Fruit fly (Drosophila melanogaster): Measurements from ENCODE around the gene CG43329.

Gene CG43329

DNA sequence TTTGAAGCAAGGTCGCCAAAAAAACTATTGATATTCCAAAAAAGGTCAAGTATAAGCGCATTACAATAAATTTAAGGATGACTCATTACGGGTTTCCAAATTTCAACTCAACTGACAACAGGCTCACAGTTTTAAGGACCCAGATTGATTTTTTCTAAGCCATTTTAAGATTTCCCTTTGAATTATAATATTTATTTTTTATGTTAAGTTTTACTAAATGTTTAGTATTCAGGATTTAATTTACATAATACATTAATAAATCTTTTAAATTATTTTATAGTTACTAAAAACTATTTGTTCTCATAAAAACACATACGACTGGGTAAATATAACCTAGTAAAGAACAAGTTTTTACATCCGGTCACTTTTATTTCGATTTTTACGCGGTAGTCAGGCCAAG is at the start of gene CG43329:
Gene CG43329 (minus strand): TSS at position 101 of the 400 bp plus-strand sequence.
- TF ChIP-seq CG7101 (tag; optimal IDR thresholded peaks at IDR 0.05): no peak
- no peak for TF ChIP-seq kay (GFP tag; ENCODE audit: borderline replicate concordance)
- no peak for TF ChIP-seq CG33017 (tag; optimal IDR thresholded peaks at IDR 0.05)
- TF ChIP-seq pad (GFP tag; optimal IDR thresholded peaks at IDR 0.05): no peak
- TF ChIP-seq CG14711 (tag; optimal IDR thresholded peaks at IDR 0.05): no peak
- TF ChIP-seq ovo (GFP tag; optimal IDR thresholded peaks at IDR 0.05): no peak
- TF ChIP-seq Crg-1 (GFP tag; optimal IDR thresholded peaks at IDR 0.05): no peak
- no peak for TF ChIP-seq CG5204 (GFP tag; optimal IDR thresholded peaks at IDR 0.05)
- no peak for TF ChIP-seq CG7045 (GFP tag; optimal IDR thresholded peaks at IDR 0.05)
- TF ChIP-seq bab1 (GFP tag; optimal IDR thresholded peaks at IDR 0.05): no peak
- no peak for TF ChIP-seq toe (GFP tag; optimal IDR thresholded peaks at IDR 0.05)
- TF ChIP-seq cic (GFP tag; optimal IDR thresholded peaks at IDR 0.05): no peak
- no peak for TF ChIP-seq tj (GFP tag; optimal IDR thresholded peaks at IDR 0.05)
- no peak for TF ChIP-seq CG12768 (GFP tag; optimal IDR thresholded peaks at IDR 0.05)
- no peak for TF ChIP-seq CG1620 (GFP tag; optimal IDR thresholded peaks at IDR 0.05)
- no peak for TF ChIP-seq CG11617 (GFP tag; optimal IDR thresholded peaks at IDR 0.05)
- no peak for TF ChIP-seq Mnt (GFP tag; optimal IDR thresholded peaks at IDR 0.05)
- TF ChIP-seq Clk (GFP tag; optimal IDR thresholded peaks at IDR 0.05): no peak
- TF ChIP-seq Hr96 (GFP tag; optimal IDR thresholded peaks at IDR 0.05): no peak
- TF ChIP-seq cnc (optimal IDR thresholded peaks at IDR 0.05): no peak

DNA sequence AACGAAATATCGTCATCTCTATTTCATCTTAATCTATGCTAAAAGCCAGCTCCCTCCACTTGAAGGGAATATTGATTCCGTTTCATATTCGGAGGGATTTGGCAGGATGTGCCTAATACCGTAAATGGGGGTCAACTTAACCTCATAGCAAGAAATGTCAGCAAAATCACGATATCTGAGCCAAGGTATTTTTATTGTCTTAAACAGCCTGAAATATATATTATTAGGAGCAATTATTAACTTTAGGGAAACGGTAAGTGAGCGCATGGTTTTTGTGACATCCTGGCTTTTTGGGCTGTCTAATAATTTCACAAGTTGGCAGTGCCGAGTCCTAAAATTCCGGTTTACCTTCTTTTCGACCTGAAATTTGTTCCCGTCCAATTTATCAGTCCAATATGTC is 44.9 kb upstream of the CG43329 start, which contains the start of gene Trxr2:
Gene Trxr2 (plus strand): TSS at position 301 of the 400 bp plus-strand sequence.
- TF ChIP-seq CG1620 (GFP tag; optimal IDR thresholded peaks at IDR 0.05): no peak

DNA sequence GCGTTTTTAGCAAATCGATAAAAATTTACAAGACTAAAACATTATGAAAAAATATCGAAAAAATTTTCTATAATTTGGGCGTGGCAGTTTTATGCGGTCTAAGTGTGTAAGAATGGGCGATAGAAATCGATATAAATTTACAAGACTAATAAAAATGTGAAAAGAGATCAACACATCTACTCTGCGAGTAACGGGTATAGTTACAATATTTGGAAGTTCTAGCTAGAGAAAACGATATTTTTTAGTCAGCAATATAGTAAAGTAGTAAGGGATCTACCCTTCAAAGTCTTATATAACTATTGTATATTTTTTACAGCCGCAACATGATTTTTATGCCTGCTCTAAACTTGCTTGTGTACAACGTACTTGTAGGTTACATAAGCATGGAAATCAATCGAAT is 43.1 kb upstream of the CG43329 start, which contains the start of gene CG11404:
Gene CG11404 (plus strand): TSS at position 301 of the 400 bp plus-strand sequence.
- TF ChIP-seq tj (GFP tag; optimal IDR thresholded peaks at IDR 0.05) (no peak), cnc (optimal IDR thresholded peaks at IDR 0.05) (no peak), Hr96 (GFP tag; optimal IDR thresholded peaks at IDR 0.05) (no peak), Crg-1 (GFP tag; optimal IDR thresholded peaks at IDR 0.05) (no peak), ovo (GFP tag; optimal IDR thresholded peaks at IDR 0.05) (no peak), CG5204 (GFP tag; optimal IDR thresholded peaks at IDR 0.05) (no peak), CG12768 (GFP tag; optimal IDR thresholded peaks at IDR 0.05) (no peak), CG14711 (tag; optimal IDR thresholded peaks at IDR 0.05) (no peak), pad (GFP tag; optimal IDR thresholded peaks at IDR 0.05) (no peak), CG7045 (GFP tag; optimal IDR thresholded peaks at IDR 0.05) (no peak), CG1620 (GFP tag; optimal IDR thresholded peaks at IDR 0.05) (no peak), bab1 (GFP tag; optimal IDR thresholded peaks at IDR 0.05) (no peak), Clk (GFP tag; optimal IDR thresholded peaks at IDR 0.05) (no peak), CG7101 (tag; optimal IDR thresholded peaks at IDR 0.05) (no peak), CG11617 (GFP tag; optimal IDR thresholded peaks at IDR 0.05) (no peak)

DNA sequence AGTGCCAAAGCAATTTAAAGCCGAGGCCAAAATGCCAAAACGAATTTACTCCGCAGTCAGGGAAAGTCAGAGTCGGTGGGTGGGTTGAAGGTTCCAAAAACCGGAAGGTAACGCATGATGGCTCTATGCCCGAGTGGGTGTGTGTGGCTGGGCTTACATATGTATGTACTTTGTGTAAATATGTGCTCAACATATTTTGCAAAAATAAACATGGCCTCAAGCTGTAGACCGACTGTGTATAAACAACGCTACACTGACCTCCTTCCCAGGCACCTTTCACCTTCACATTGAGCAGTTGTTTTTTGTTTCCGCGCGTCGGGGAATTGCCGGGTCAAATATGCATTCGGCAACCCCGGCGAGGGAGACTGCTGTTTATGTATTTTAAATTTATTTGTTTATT is 15.0 kb upstream of the CG43329 start:
- no peak for TF ChIP-seq CG5204 (GFP tag; optimal IDR thresholded peaks at IDR 0.05)
- no peak for TF ChIP-seq CG11617 (GFP tag; optimal IDR thresholded peaks at IDR 0.05)
- no peak for TF ChIP-seq CG14711 (tag; optimal IDR thresholded peaks at IDR 0.05)
- TF ChIP-seq cic (GFP tag; optimal IDR thresholded peaks at IDR 0.05): no peak
- TF ChIP-seq Clk (GFP tag; optimal IDR thresholded peaks at IDR 0.05): no peak
- no peak for TF ChIP-seq Mnt (GFP tag; optimal IDR thresholded peaks at IDR 0.05)
- TF ChIP-seq kay (GFP tag; ENCODE audit: borderline replicate concordance): no peak
- TF ChIP-seq CG7045 (GFP tag; optimal IDR thresholded peaks at IDR 0.05): no peak
- TF ChIP-seq CG1620 (GFP tag; optimal IDR thresholded peaks at IDR 0.05): no peak
- no peak for TF ChIP-seq tj (GFP tag; optimal IDR thresholded peaks at IDR 0.05)
- no peak for TF ChIP-seq pad (GFP tag; optimal IDR thresholded peaks at IDR 0.05)
- no peak for TF ChIP-seq ovo (GFP tag; optimal IDR thresholded peaks at IDR 0.05)
- no peak for TF ChIP-seq cnc (optimal IDR thresholded peaks at IDR 0.05)
- TF ChIP-seq bab1 (GFP tag; optimal IDR thresholded peaks at IDR 0.05): no peak
- no peak for TF ChIP-seq Crg-1 (GFP tag; optimal IDR thresholded peaks at IDR 0.05)
- no peak for TF ChIP-seq CG7101 (tag; optimal IDR thresholded peaks at IDR 0.05)
- TF ChIP-seq Hr96 (GFP tag; optimal IDR thresholded peaks at IDR 0.05): no peak

DNA sequence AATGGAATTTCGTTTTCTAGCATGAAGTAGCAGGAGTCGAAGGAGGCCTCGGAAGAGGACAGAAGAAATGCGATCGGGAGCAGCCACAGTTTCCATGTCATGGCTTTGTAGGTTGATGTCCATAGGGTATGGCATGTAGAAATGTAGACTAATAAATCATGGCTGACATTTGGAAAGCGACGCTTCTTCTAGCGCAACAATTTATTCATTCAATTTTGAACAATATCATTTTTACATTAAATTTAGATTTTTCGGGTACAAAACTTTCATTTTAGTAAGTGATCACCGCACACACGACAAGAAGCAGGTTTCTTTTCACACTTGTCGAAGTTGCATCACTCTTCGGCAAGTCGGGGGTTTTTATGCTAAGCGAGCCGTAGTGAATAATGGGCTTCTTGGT is 695 bp downstream of the CG43329 start, which contains the start of gene CG43330:
Gene CG43330 (minus strand): TSS at position 101 of the 400 bp plus-strand sequence.
- TF ChIP-seq Clk (GFP tag; optimal IDR thresholded peaks at IDR 0.05) (no peak), Mnt (GFP tag; optimal IDR thresholded peaks at IDR 0.05) (no peak), cnc (optimal IDR thresholded peaks at IDR 0.05) (no peak), tj (GFP tag; optimal IDR thresholded peaks at IDR 0.05) (no peak), CG1620 (GFP tag; optimal IDR thresholded peaks at IDR 0.05) (no peak), CG7045 (GFP tag; optimal IDR thresholded peaks at IDR 0.05) (no peak)

DNA sequence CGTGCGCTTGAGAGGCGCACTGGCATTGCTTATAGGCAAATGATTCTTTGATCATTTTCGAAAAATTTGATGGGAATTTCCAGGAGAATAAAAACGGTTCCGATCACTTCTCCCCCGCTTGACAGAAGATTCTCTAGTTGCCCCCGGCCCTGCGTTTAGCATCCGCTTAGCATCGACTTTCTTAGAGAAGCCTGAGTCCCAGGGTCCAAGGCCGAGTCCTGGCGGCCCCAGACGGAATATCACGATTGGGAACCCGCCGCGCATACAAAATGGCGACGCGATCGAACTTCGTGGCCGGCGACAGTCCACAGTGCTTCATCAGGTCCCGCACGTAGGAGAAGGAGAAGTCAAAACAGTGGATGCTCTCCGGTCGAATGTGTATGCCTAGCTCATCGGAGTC is 1.3 kb downstream of the CG43329 start, which contains the start of gene CG43331:
Gene CG43331 (minus strand): TSS at position 101 of the 400 bp plus-strand sequence.
- TF ChIP-seq Clk (GFP tag; optimal IDR thresholded peaks at IDR 0.05) (no peak), Mnt (GFP tag; optimal IDR thresholded peaks at IDR 0.05) (no peak), CG11617 (GFP tag; optimal IDR thresholded peaks at IDR 0.05) (no peak), cnc (optimal IDR thresholded peaks at IDR 0.05) (no peak)

DNA sequence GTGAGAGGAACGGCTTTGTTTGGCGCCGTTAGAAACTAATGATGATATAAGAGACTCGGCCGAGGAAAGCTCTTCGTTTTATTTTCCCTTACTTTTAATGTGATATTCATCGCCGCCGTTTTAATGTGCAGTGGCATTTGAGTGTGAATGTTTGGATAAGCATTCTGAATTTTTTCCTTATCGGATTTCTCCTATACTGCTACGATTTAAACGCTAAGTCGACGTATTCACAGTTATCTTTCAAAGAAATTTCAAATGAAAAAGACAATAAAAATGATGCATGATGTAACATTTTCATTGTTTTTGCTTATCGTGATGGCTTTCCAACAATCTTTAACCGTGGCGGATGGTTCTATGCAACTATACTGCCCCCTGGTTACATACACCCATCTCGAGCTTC is 3.7 kb downstream of the CG43329 start, which contains the start of gene CG43312:
Gene CG43312 (plus strand): TSS at position 301 of the 400 bp plus-strand sequence.
- TF ChIP-seq CG33017 (tag; optimal IDR thresholded peaks at IDR 0.05) (no peak), CG7045 (GFP tag; optimal IDR thresholded peaks at IDR 0.05) (no peak), Clk (GFP tag; optimal IDR thresholded peaks at IDR 0.05) (no peak), Crg-1 (GFP tag; optimal IDR thresholded peaks at IDR 0.05) (no peak), Mnt (GFP tag; optimal IDR thresholded peaks at IDR 0.05) (no peak), toe (GFP tag; optimal IDR thresholded peaks at IDR 0.05) (no peak)

All from whole organism, adult.